Fruit fly (Drosophila melanogaster) Kc167 (cell line): ENCODE measurements around the gene alphaSnap.

ENCODE experiments used
- Myc ChIP-seq: fragments of >200 bp; optimal IDR thresholded peaks from 2 replicates; lab custom pipeline; 2017; ENCODE audit warnings: missing external identifiers
- Sin3A ChIP-seq: fragments of >200 bp; optimal IDR thresholded peaks from 2 replicates; lab custom pipeline; 2018; ENCODE audit warnings: missing external identifiers
- h ChIP-seq: fragments of >200 bp; optimal IDR thresholded peaks from 3 replicates; lab custom pipeline; 2018; ENCODE audit warnings: missing external identifiers
- insv ChIP-seq: fragments of >200 bp; optimal IDR thresholded peaks from 3 replicates; lab custom pipeline; 2018; ENCODE audit warnings: missing external identifiers
- psq ChIP-seq: fragments of >200 bp; optimal IDR thresholded peaks from 2 replicates; lab custom pipeline; 2017; ENCODE audit warnings: missing external identifiers
- ttk ChIP-seq: sonication (Bioruptor generic); optimal IDR thresholded peaks from 2 replicates; lab custom pipeline; 2017; ENCODE audit warnings: missing external identifiers

dm6 chr3L:20287046-20287445, 26.4 kb upstream of the alphaSnap start:
- TF ChIP-seq psq (lab: Kevin White, UChicago) (no peak), h (lab: Kevin White, UChicago) (no peak), insv (lab: Kevin White, UChicago) (no peak), ttk (lab: Kevin White, UChicago) (no peak), Sin3A (lab: Kevin White, UChicago) (no peak), Myc (lab: Kevin White, UChicago) (no peak)
